Worm (Caenorhabditis elegans) whole organism, midembryonic: ENCODE results near the gene R04E5.9.

ENCODE experiments used
- cog-1 ChIP-seq: sonication (generic microtip); optimal IDR thresholded peaks from 2 replicates; lab custom pipeline; 2016; ENCODE audit warnings: missing genetic modification characterization, missing compliant biosample characterization
- ztf-23 ChIP-seq: fragments of 200-800 bp; sonication (Bioruptor generic); IDR thresholded peaks from 2 replicates; pipeline ENCODE4 v1.3.6; 2022; ENCODE audit warnings: missing genetic modification reagents, missing genetic modification characterization, missing compliant biosample characterization

DNA sequence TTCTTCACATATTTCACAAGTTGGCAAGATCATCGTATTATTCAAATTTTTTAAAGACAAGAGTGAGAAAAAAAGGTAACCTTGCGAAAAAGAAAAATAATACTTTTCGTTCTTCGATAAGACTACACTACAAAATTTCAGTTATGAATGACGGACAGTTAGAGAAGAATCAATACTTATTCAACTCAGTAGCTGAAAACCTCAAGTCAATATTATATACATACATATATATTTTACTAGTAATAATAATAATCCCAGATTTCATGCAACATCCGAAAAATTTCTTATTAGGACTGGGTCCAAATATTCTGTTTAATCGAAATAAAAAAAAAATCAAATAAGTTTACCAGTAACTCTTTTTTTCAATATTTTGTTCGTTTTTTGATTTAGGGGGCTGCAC, 20.2 kb upstream of the R04E5.9 start, which contains the start of gene C28G1.6:
- no peak for TF ChIP-seq cog-1 (tag; lab: Kevin White, UChicago)
- no peak for TF ChIP-seq ztf-23 (GFP tag; lab: Robert Waterston, UW)
